Worm (Caenorhabditis elegans): ENCODE measurements around the gene C44H9.6.

DNA sequence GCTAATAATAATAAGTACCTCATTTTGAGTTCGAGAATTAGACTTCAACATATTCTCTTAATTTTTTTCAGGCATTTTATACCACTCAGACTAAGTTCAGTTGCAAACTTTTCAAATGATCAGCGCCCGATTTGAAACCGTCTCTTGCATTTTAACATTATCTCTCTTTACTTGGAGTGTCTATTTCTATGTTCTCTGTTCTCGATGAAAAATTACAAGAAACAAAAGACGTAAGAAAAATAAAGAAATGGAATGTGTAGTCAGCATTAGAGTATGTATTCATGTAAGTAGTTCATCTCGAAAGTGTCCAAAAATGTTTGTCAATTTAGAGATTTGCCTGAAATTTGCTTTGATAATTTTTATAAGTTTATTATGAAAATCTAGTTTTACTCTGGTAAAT lies 45.0 kb downstream of the C44H9.6 start, which contains the start of gene ugt-3:
- TF ChIP-seq nhr-11 (tag; optimal IDR thresholded peaks at IDR 0.05) (no peak), ama-1 (optimal IDR thresholded peaks at IDR 0.05) (no peak), ztf-11 (tag; optimal IDR thresholded peaks at IDR 0.05) (no peak), skn-1 (tag; optimal IDR thresholded peaks at IDR 0.05) (no peak), unc-62 (GFP tag; optimal IDR thresholded peaks at IDR 0.05) (no peak), snpc-4 (tag; optimal IDR thresholded peaks at IDR 0.05) (no peak)
